Fruit fly (Drosophila melanogaster) whole organism, wandering third instar larva: Measurements from ENCODE around the gene dnd.
A peak's percentile ranks its signal among the peaks of the same experiment; 100 is the strongest.

Source experiments
- Abd-B ChIP-seq: fragments of >200 bp; optimal IDR thresholded peaks from 2 replicates; lab custom pipeline; 2017; ENCODE audit warnings: missing biosample characterization, missing genetic modification characterization
- CG32264 ChIP-seq: fragments of 200-800 bp; sonication (Bioruptor generic); optimal IDR thresholded peaks from 2 replicates; lab custom pipeline; 2016; ENCODE audit warnings: missing biosample characterization, missing genetic modification characterization
- CG9705 ChIP-seq: fragments of 200-800 bp; sonication (Bioruptor generic); optimal IDR thresholded peaks from 2 replicates; lab custom pipeline; 2018; ENCODE audit warnings: missing biosample characterization, mild to moderate bottlenecking, missing genetic modification characterization
- CrebA ChIP-seq: fragments of 200-800 bp; sonication (Bioruptor generic); optimal IDR thresholded peaks from 2 replicates; lab custom pipeline; 2016; ENCODE audit warnings: missing biosample characterization, mild to moderate bottlenecking, missing genetic modification characterization, borderline replicate concordance
- Dfd ChIP-seq: fragments of >200 bp; optimal IDR thresholded peaks from 2 replicates; lab custom pipeline; 2017; ENCODE audit warnings: missing biosample characterization, missing genetic modification characterization
- Dif ChIP-seq: fragments of 200-275, 200-300 bp; sonication (Bioruptor generic); optimal IDR thresholded peaks from 2 replicates; lab custom pipeline; 2018; ENCODE audit warnings: missing biosample characterization, missing genetic modification characterization; ENCODE audit not compliant: partially characterized antibody
- GATAd ChIP-seq: sonication (Bioruptor generic); optimal IDR thresholded peaks from 2 replicates; lab custom pipeline; 2016; ENCODE audit warnings: missing biosample characterization, missing genetic modification characterization
- HLH106 ChIP-seq: fragments of 200-800 bp; optimal IDR thresholded peaks from 3 replicates; lab custom pipeline; 2019; ENCODE audit warnings: missing biosample characterization, mild to moderate bottlenecking, missing genetic modification characterization, moderate library complexity
- Hnf4 ChIP-seq: fragments of 200-800 bp; sonication (Bioruptor generic); optimal IDR thresholded peaks from 2 replicates; lab custom pipeline; 2016; ENCODE audit warnings: missing biosample characterization, mild to moderate bottlenecking, missing genetic modification characterization
- Hr78 ChIP-seq: fragments of >200 bp; optimal IDR thresholded peaks from 2 replicates; lab custom pipeline; 2017; ENCODE audit warnings: missing biosample characterization, missing genetic modification characterization
- Hr83 ChIP-seq: fragments of 200-300 bp; sonication (Bioruptor generic); optimal IDR thresholded peaks from 2 replicates; lab custom pipeline; 2016; ENCODE audit warnings: missing biosample characterization, mild to moderate bottlenecking, missing genetic modification characterization, moderate library complexity; ENCODE audit not compliant: poor library complexity, severe bottlenecking
- Jra ChIP-seq: sonication (Bioruptor generic); optimal IDR thresholded peaks from 2 replicates; lab custom pipeline; 2016; ENCODE audit warnings: missing biosample characterization, missing genetic modification characterization
- Mio ChIP-seq: sonication (Bioruptor generic); optimal IDR thresholded peaks from 2 replicates; lab custom pipeline; 2016; ENCODE audit warnings: missing biosample characterization, missing genetic modification characterization
- Myc ChIP-seq: fragments of >200 bp; optimal IDR thresholded peaks from 2 replicates; lab custom pipeline; 2017
- N ChIP-seq: fragments of >200 bp; optimal IDR thresholded peaks from 2 replicates; lab custom pipeline; 2018; ENCODE audit warnings: missing biosample characterization, missing external identifiers, missing genetic modification characterization
- OdsH ChIP-seq: fragments of 200-800 bp; sonication (Bioruptor generic); optimal IDR thresholded peaks from 2 replicates; lab custom pipeline; 2016; ENCODE audit warnings: missing biosample characterization, mild to moderate bottlenecking, missing genetic modification characterization
- Rel ChIP-seq, 2 experiments: fragments of 200-800 bp; sonication (Bioruptor generic) in 1 of 2; optimal IDR thresholded peaks; 2 replicates in 1 of 2; 3 replicates in 1 of 2; lab custom pipeline; 2016 to 2019; ENCODE audit warnings: mild to moderate bottlenecking in 2 of 2, missing biosample characterization in 2 of 2, missing genetic modification characterization in 2 of 2, moderate library complexity in 1 of 2
- Sp1 ChIP-seq: fragments of 200-800 bp; sonication (Bioruptor generic); optimal IDR thresholded peaks from 3 replicates; lab custom pipeline; 2019; ENCODE audit warnings: missing biosample characterization, mild to moderate bottlenecking, missing genetic modification characterization, moderate library complexity
- Vsx2 ChIP-seq: fragments of 200-300, 225-300 bp; sonication (Bioruptor generic); optimal IDR thresholded peaks from 2 replicates; lab custom pipeline; 2018; ENCODE audit warnings: missing biosample characterization, missing genetic modification characterization; ENCODE audit not compliant: partially characterized antibody
- br ChIP-seq: fragments of 200-800 bp; sonication (Bioruptor generic); optimal IDR thresholded peaks from 2 replicates; lab custom pipeline; 2016; ENCODE audit warnings: missing biosample characterization, missing genetic modification characterization
- brk ChIP-seq: fragments of 200-800 bp; sonication (Bioruptor generic); optimal IDR thresholded peaks from 2 replicates; lab custom pipeline; 2016; ENCODE audit warnings: missing biosample characterization, mild to moderate bottlenecking, missing genetic modification characterization
- dl ChIP-seq, 2 experiments: fragments of 175-275, 200-275 bp in 1 of 2; fragments of 200-275 bp in 1 of 2; sonication (Bioruptor generic); optimal IDR thresholded peaks; lab custom pipeline; 2018; ENCODE audit warnings: mild to moderate bottlenecking in 2 of 2, missing biosample characterization in 2 of 2, missing genetic modification characterization in 2 of 2, moderate library complexity in 2 of 2; ENCODE audit not compliant: partially characterized antibody in 2 of 2, insufficient read depth in 1 of 2
- dmrt93B ChIP-seq: fragments of 200-800 bp; sonication (Bioruptor generic); optimal IDR thresholded peaks from 2 replicates; lab custom pipeline; 2018; ENCODE audit warnings: missing biosample characterization, mild to moderate bottlenecking, missing genetic modification characterization
- dsf ChIP-seq: sonication (Bioruptor generic); optimal IDR thresholded peaks from 2 replicates; lab custom pipeline; 2016; ENCODE audit warnings: missing biosample characterization, missing genetic modification characterization, borderline replicate concordance
- ey ChIP-seq: fragments of 200-800 bp; sonication (Bioruptor generic); optimal IDR thresholded peaks from 2 replicates; lab custom pipeline; 2016; ENCODE audit warnings: missing biosample characterization, missing genetic modification characterization
- foxo ChIP-seq, 2 experiments: fragments of 200-800 bp; sonication (Bioruptor generic); optimal IDR thresholded peaks; 2 replicates in 1 of 2; 3 replicates in 1 of 2; lab custom pipeline; 2016 to 2017; ENCODE audit warnings: missing biosample characterization in 2 of 2, missing genetic modification characterization in 2 of 2
- fru ChIP-seq: fragments of 200-800 bp; sonication (Bioruptor generic); optimal IDR thresholded peaks from 3 replicates; lab custom pipeline; 2016; ENCODE audit warnings: missing biosample characterization, mild to moderate bottlenecking, missing genetic modification characterization
- h ChIP-seq: fragments of 200-800 bp; sonication (Bioruptor generic); optimal IDR thresholded peaks from 3 replicates; lab custom pipeline; 2016; ENCODE audit warnings: missing biosample characterization, mild to moderate bottlenecking, missing genetic modification characterization
- jim ChIP-seq: fragments of 175-275, 200-325 bp; sonication (Bioruptor generic); optimal IDR thresholded peaks from 2 replicates; lab custom pipeline; 2016; ENCODE audit warnings: missing biosample characterization, mild to moderate bottlenecking, missing genetic modification characterization
- lola ChIP-seq: fragments of >200 bp; optimal IDR thresholded peaks from 2 replicates; lab custom pipeline; 2017; ENCODE audit warnings: missing biosample characterization, missing genetic modification characterization
- pan ChIP-seq: fragments of >200 bp; optimal IDR thresholded peaks from 2 replicates; lab custom pipeline; 2017
- psq ChIP-seq: fragments of 200-800 bp; sonication (Bioruptor generic); optimal IDR thresholded peaks from 3 replicates; lab custom pipeline; 2017; ENCODE audit warnings: missing biosample characterization, mild to moderate bottlenecking, missing genetic modification characterization, moderate library complexity
- rgr ChIP-seq: fragments of 200-800 bp; sonication (Bioruptor generic); optimal IDR thresholded peaks from 3 replicates; lab custom pipeline; 2016; ENCODE audit warnings: missing biosample characterization, mild to moderate bottlenecking, missing genetic modification characterization
- sage ChIP-seq: fragments of 200-800 bp; sonication (Bioruptor generic); optimal IDR thresholded peaks from 2 replicates; lab custom pipeline; 2016; ENCODE audit warnings: missing biosample characterization, mild to moderate bottlenecking, missing genetic modification characterization
- sv ChIP-seq: fragments of 200-800 bp; sonication (Bioruptor generic); optimal IDR thresholded peaks from 3 replicates; lab custom pipeline; 2016; ENCODE audit warnings: missing biosample characterization, missing genetic modification characterization
- tai ChIP-seq: sonication (Bioruptor generic); optimal IDR thresholded peaks from 2 replicates; lab custom pipeline; 2016; ENCODE audit warnings: missing biosample characterization, missing genetic modification characterization
- usp ChIP-seq: fragments of >200 bp; optimal IDR thresholded peaks from 2 replicates; lab custom pipeline; 2017; ENCODE audit warnings: missing biosample characterization, missing genetic modification characterization
- woc ChIP-seq: sonication (Bioruptor generic); optimal IDR thresholded peaks from 2 replicates; lab custom pipeline; 2016; ENCODE audit warnings: missing biosample characterization, mild to moderate bottlenecking, missing genetic modification characterization

dnd gene

DNA sequence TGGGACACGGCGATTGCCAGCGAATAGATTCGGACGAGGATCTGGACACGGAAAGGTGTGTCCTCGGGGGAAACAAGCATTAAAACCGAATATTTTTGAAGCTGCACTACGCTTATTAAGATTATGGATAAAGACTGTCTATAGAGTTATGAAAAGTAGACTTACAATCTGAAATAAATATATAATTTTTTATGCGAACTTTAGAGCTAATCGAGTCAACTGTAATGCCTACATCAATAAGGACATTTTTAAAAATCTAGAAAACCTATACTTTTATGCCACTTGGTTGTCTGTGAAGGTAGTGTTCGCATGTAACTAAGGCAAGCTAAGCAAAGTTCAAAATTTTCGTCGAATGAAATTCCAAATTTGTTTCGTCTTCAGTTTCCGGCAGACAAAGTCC is 13.7 kb downstream of the dnd start, which contains the start of gene CG31178:
Gene CG31178 (plus strand): TSS at position 301 of the 400 bp plus-strand sequence.
- TF ChIP-seq Hr78 (GFP tag; lab: Kevin White, UChicago): no peak
- TF ChIP-seq dmrt93B (GFP tag; lab: Kevin White, UChicago): no peak
- no peak for TF ChIP-seq ey (GFP tag; lab: Kevin White, UChicago)
- no peak for TF ChIP-seq usp (GFP tag; lab: Kevin White, UChicago)
- no peak for TF ChIP-seq h
- no peak for TF ChIP-seq lola (GFP tag; lab: Kevin White, UChicago)
- no peak for TF ChIP-seq fru
- TF ChIP-seq Myc: no peak
- no peak for TF ChIP-seq dl (GFP tag; optimal IDR thresholded peaks at IDR 0.05; lab: Kevin White, UChicago; ENCODE audit: insufficient read depth in 1 of 2, partially characterized antibody in 2 of 2)
- TF ChIP-seq Jra (GFP tag; lab: Kevin White, UChicago): no peak

DNA sequence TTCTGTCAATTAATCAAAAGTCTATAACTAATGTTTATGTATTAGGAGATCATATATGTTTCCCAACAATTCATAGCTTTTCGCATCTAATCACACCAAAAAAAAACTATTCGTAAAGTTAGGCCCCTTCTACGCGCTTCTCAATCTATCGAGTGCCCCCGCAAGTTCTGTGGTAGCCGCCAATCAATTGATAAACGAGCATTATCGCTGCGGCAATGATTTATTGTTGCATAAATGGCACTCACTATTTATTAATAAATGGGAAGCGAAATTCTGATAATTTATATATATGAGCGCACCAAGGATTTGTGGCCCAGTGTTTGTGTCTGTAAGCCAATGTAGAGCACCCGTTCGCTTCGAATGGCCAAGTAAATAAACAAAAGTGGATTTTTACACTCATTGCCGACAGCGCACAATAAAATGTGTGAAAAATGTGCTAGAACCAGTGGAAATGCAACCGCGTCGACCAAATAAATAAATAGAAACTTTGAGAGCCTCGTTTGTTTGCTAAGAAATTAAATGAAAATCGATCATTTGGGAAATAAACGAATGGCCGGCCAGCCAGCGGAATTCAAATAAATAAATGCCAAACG is 15.7 kb downstream of the dnd start:
- TF ChIP-seq CrebA (GFP tag; lab: Kevin White, UChicago) (no peak), Hr83 (GFP tag; lab: Kevin White, UChicago) (no peak), Hr78 (GFP tag; lab: Kevin White, UChicago) (no peak)

DNA sequence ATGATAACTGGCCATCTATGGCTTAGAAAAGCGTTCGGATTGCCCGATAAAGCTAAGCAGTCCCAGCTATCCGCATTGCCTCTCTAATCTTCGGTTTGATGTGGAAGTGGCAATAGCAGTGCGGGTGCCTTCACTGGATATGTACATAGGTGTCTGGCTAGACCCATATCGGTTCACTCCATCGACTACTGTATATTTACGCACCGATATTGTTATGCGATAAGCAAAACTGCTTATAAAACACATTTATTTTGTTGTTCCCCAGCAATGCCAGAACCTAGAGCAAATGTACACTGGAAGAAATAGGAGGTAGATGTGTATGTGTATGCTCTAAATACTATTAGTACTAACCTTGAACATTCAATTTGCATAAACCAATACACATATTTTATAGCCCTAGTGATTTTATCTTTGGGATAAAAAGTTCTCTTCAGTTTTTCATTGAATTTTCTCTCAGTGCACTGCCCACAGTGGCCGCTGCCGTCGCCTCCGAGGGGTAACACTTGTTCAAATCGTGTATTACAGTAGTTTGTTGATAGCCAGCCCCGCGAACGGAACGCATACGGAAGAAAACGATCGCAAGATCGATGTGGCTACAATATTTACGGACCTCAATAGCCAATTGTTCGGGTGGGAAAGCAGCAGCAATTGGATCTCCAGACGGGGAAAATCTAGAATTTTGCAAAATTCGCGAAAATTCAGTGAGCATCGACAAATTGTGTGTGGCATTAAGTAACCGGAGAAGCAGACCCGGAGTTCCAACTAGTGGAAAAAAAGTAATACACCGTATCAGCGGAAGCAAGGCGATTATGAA is 16.8 kb downstream of the dnd start, which contains the start of gene CG31431:
Gene CG31431 (plus strand): TSS at position 524 of the 814 bp plus-strand sequence.
- TF ChIP-seq Sp1 (GFP tag; lab: Kevin White, UChicago): peak; percentile 61
- TF ChIP-seq h: peak; percentile 78
- TF ChIP-seq foxo (GFP tag; optimal IDR thresholded peaks at IDR 0.05; lab: Kevin White, UChicago): peak; percentile 62 to 90
- TF ChIP-seq usp (GFP tag; lab: Kevin White, UChicago): no peak
- peak; percentile 97 for TF ChIP-seq sv (GFP tag; lab: Kevin White, UChicago)
- peak; percentile 81 for TF ChIP-seq OdsH (GFP tag; lab: Kevin White, UChicago)
- no peak for TF ChIP-seq CrebA (GFP tag; lab: Kevin White, UChicago)
- TF ChIP-seq Abd-B (GFP tag; lab: Kevin White, UChicago): no peak
- TF ChIP-seq pan: no peak
- TF ChIP-seq N (GFP tag; lab: Kevin White, UChicago): no peak
- TF ChIP-seq Rel (GFP tag; optimal IDR thresholded peaks at IDR 0.05; lab: Kevin White, UChicago): no peak
- peak; percentile 56 for TF ChIP-seq Rel (tag; optimal IDR thresholded peaks at IDR 0.05; lab: Kevin White, UChicago)
- no peak for TF ChIP-seq dl (GFP tag; optimal IDR thresholded peaks at IDR 0.05; lab: Kevin White, UChicago; ENCODE audit: insufficient read depth in 1 of 2, partially characterized antibody in 2 of 2)
- no peak for TF ChIP-seq dsf (GFP tag; lab: Kevin White, UChicago)
- TF ChIP-seq HLH106 (tag; lab: Kevin White, UChicago): peak; percentile 77
- peak; percentile 83 for TF ChIP-seq ey (GFP tag; lab: Kevin White, UChicago)
- TF ChIP-seq GATAd: no peak
- no peak for TF ChIP-seq lola (GFP tag; lab: Kevin White, UChicago)
- no peak for TF ChIP-seq Dif
- no peak for TF ChIP-seq Myc
- no peak for TF ChIP-seq jim
- peak; percentile 82 for TF ChIP-seq Hnf4
- TF ChIP-seq CG32264 (GFP tag; lab: Kevin White, UChicago): peak; percentile 65
- TF ChIP-seq Dfd (GFP tag; lab: Kevin White, UChicago): no peak
- peak; percentile 87 for TF ChIP-seq rgr (GFP tag; lab: Kevin White, UChicago)
- peak; percentile 44 for TF ChIP-seq Jra (GFP tag; lab: Kevin White, UChicago)
- TF ChIP-seq dmrt93B (GFP tag; lab: Kevin White, UChicago): peak; percentile 39
- no peak for TF ChIP-seq tai (GFP tag; lab: Kevin White, UChicago)
- peak; percentile 87 for TF ChIP-seq fru
- no peak for TF ChIP-seq Vsx2 (GFP tag; lab: Kevin White, UChicago)
- peak; percentile 80 for TF ChIP-seq br (GFP tag; lab: Kevin White, UChicago)
- no peak for TF ChIP-seq brk (GFP tag; lab: Kevin White, UChicago)
- no peak for TF ChIP-seq CG9705
- TF ChIP-seq psq (GFP tag; lab: Kevin White, UChicago): peak; percentile 70
- TF ChIP-seq Hr83 (GFP tag; lab: Kevin White, UChicago): no peak
- TF ChIP-seq sage: peak; percentile 11
- peak; percentile 36 for TF ChIP-seq Mio (GFP tag; lab: Kevin White, UChicago)
- TF ChIP-seq woc (GFP tag; lab: Kevin White, UChicago): peak; percentile 60
- TF ChIP-seq Hr78 (GFP tag; lab: Kevin White, UChicago): no peak
- TF ChIP-seq, all 38 proteins: peak for 19
